Worm (Caenorhabditis elegans) whole organism, young adult: ENCODE results near the gene scl-3.

Source experiments
- B0019.2 ChIP-seq: fragments of 200-800 bp; sonication (Bioruptor generic); conservative IDR thresholded peaks from 2 replicates; pipeline ENCODE4 v1.3.6; 2022; ENCODE audit warnings: missing genetic modification reagents, missing genetic modification characterization, missing compliant biosample characterization
- F22D6.2 ChIP-seq: sonication (generic microtip); optimal IDR thresholded peaks from 2 replicates; lab custom pipeline; 2016; ENCODE audit warnings: mild to moderate bottlenecking, missing genetic modification characterization, missing compliant biosample characterization
- F33H1.4 ChIP-seq: fragments of 200-800 bp; sonication (Bioruptor generic); IDR thresholded peaks from 2 replicates; pipeline ENCODE4 v1.3.6; 2022; ENCODE audit warnings: missing genetic modification reagents, missing genetic modification characterization, missing compliant biosample characterization
- F37B4.10 ChIP-seq: fragments of 200-800 bp; sonication (Bioruptor generic); IDR thresholded peaks from 2 replicates; pipeline ENCODE4 v1.3.6; 2022; ENCODE audit warnings: missing genetic modification characterization, missing compliant biosample characterization
- K11D2.4 ChIP-seq: fragments of 200-800 bp; sonication (Bioruptor generic); IDR thresholded peaks from 2 replicates; pipeline ENCODE4 v1.3.6; 2022; ENCODE audit warnings: missing genetic modification reagents, missing genetic modification characterization, missing compliant biosample characterization
- Y67H2A.10 ChIP-seq: fragments of 200-800 bp; sonication (Bioruptor generic); conservative IDR thresholded peaks from 2 replicates; pipeline ENCODE4 v1.3.6; 2022; ENCODE audit warnings: missing genetic modification reagents, missing genetic modification characterization, missing compliant biosample characterization
- Y79H2A.3 ChIP-seq: fragments of 200-800 bp; sonication (Bioruptor generic); conservative IDR thresholded peaks from 2 replicates; pipeline ENCODE4 v1.3.6; 2022; ENCODE audit warnings: missing genetic modification reagents, missing genetic modification characterization, missing compliant biosample characterization
- ama-1 ChIP-seq, 3 experiments: fragments of 150-350 bp in 1 of 3; sonication (generic microtip) in 2 of 3; optimal IDR thresholded peaks; 2 replicates each; lab custom pipeline; 2014 to 2018; ENCODE audit warnings: missing biosample characterization in 2 of 3, missing genetic modification characterization in 2 of 3, missing genetic modification reagents in 2 of 3
- aptf-2 ChIP-seq: fragments of 200-800 bp; sonication (Bioruptor generic); conservative IDR thresholded peaks from 2 replicates; pipeline ENCODE4 v1.3.6; 2022; ENCODE audit warnings: missing genetic modification reagents, missing genetic modification characterization, missing compliant biosample characterization
- aptf-3 ChIP-seq: fragments of 200-800 bp; sonication (Bioruptor generic); IDR thresholded peaks from 2 replicates; pipeline ENCODE4 v1.3.6; 2022; ENCODE audit warnings: missing genetic modification characterization, missing compliant biosample characterization
- atf-7 ChIP-seq: sonication (generic microtip); optimal IDR thresholded peaks from 2 replicates; lab custom pipeline; 2017; ENCODE audit warnings: mild to moderate bottlenecking, missing genetic modification characterization, missing compliant biosample characterization
- athp-1 ChIP-seq: sonication (generic microtip); optimal IDR thresholded peaks from 2 replicates; lab custom pipeline; 2017; ENCODE audit warnings: mild to moderate bottlenecking, missing genetic modification characterization, missing compliant biosample characterization
- attf-3 ChIP-seq: fragments of 200-800 bp; sonication (Bioruptor generic); conservative IDR thresholded peaks from 2 replicates; pipeline ENCODE4 v1.3.6; 2022; ENCODE audit warnings: missing genetic modification reagents, missing genetic modification characterization, missing compliant biosample characterization
- attf-5 ChIP-seq: fragments of 200-800 bp; sonication (Bioruptor generic); optimal IDR thresholded peaks from 2 replicates; lab custom pipeline; 2018; ENCODE audit warnings: mild to moderate bottlenecking, missing genetic modification characterization, missing compliant biosample characterization
- ceh-27 ChIP-seq: fragments of 200-800 bp; sonication (Bioruptor generic); optimal IDR thresholded peaks from 2 replicates; lab custom pipeline; 2018; ENCODE audit warnings: mild to moderate bottlenecking, missing genetic modification characterization, moderate library complexity, missing compliant biosample characterization
- ceh-40 ChIP-seq: fragments of 200-800 bp; sonication (Bioruptor generic); IDR thresholded peaks from 2 replicates; pipeline ENCODE4 v1.3.6; 2022; ENCODE audit warnings: missing genetic modification characterization, missing compliant biosample characterization
- ceh-58 ChIP-seq: fragments of 200-800 bp; sonication (Bioruptor generic); IDR thresholded peaks from 2 replicates; pipeline ENCODE4 v1.3.6; 2022; ENCODE audit warnings: missing genetic modification characterization, missing compliant biosample characterization
- ceh-91 ChIP-seq: fragments of 200-800 bp; sonication (Bioruptor generic); IDR thresholded peaks from 2 replicates; pipeline ENCODE4 v1.3.6; 2022; ENCODE audit warnings: missing genetic modification reagents, missing genetic modification characterization, missing compliant biosample characterization
- chd-7 ChIP-seq: sonication (generic microtip); optimal IDR thresholded peaks from 2 replicates; lab custom pipeline; 2016; ENCODE audit warnings: mild to moderate bottlenecking, missing genetic modification characterization, moderate library complexity, missing compliant biosample characterization
- dox-1 ChIP-seq: fragments of 200-800 bp; sonication (Bioruptor generic); IDR thresholded peaks from 2 replicates; pipeline ENCODE4 v1.3.6; 2022; ENCODE audit warnings: missing genetic modification reagents, missing genetic modification characterization, missing compliant biosample characterization
- egl-44 ChIP-seq: fragments of 200-800 bp; sonication (Bioruptor generic); IDR thresholded peaks from 2 replicates; pipeline ENCODE4 v1.3.6; 2022; ENCODE audit warnings: missing genetic modification reagents, missing genetic modification characterization, missing compliant biosample characterization
- ekl-4 ChIP-seq: fragments of 200-800 bp; sonication (Bioruptor generic); IDR thresholded peaks from 2 replicates; pipeline ENCODE4 v1.3.6; 2022; ENCODE audit warnings: missing genetic modification reagents, missing genetic modification characterization, missing compliant biosample characterization
- ets-4 ChIP-seq: fragments of 200-800 bp; sonication (Bioruptor generic); optimal IDR thresholded peaks from 2 replicates; lab custom pipeline; 2018; ENCODE audit warnings: mild to moderate bottlenecking, missing genetic modification characterization, missing compliant biosample characterization
- him-1 ChIP-seq: sonication (generic microtip); optimal IDR thresholded peaks from 2 replicates; lab custom pipeline; 2016; ENCODE audit warnings: missing genotype, missing genetic modification reagents, missing genetic modification characterization, missing compliant biosample characterization
- hlh-26 ChIP-seq: fragments of 200-800 bp; sonication (Bioruptor generic); conservative IDR thresholded peaks from 2 replicates; pipeline ENCODE4 v1.3.6; 2022; ENCODE audit warnings: missing genetic modification reagents, missing genetic modification characterization, missing compliant biosample characterization
- let-526 ChIP-seq: fragments of 200-800 bp; sonication (Bioruptor generic); IDR thresholded peaks from 2 replicates; pipeline ENCODE4 v1.3.6; 2022; ENCODE audit warnings: missing genetic modification reagents, missing genetic modification characterization, missing compliant biosample characterization
- let-607 ChIP-seq, 2 experiments: fragments of 200-800 bp in 1 of 2; sonication (Bioruptor generic) in 1 of 2; sonication (generic microtip) in 1 of 2; optimal IDR thresholded peaks; 2 replicates each; lab custom pipeline; 2016 to 2018; ENCODE audit warnings: mild to moderate bottlenecking in 2 of 2, missing compliant biosample characterization in 2 of 2, missing genetic modification characterization in 2 of 2, moderate library complexity in 2 of 2, missing genotype in 1 of 2
- lir-1 ChIP-seq: fragments of 200-800 bp; sonication (Bioruptor generic); conservative IDR thresholded peaks from 2 replicates; pipeline ENCODE4 v1.3.6; 2022; ENCODE audit warnings: missing genetic modification reagents, missing genetic modification characterization, missing compliant biosample characterization
- madf-10 ChIP-seq: sonication (generic microtip); optimal IDR thresholded peaks from 2 replicates; lab custom pipeline; 2016; ENCODE audit warnings: mild to moderate bottlenecking, missing genetic modification characterization, missing compliant biosample characterization
- madf-8 ChIP-seq: fragments of 200-800 bp; sonication (Bioruptor generic); conservative IDR thresholded peaks from 2 replicates; pipeline ENCODE4 v1.3.6; 2022; ENCODE audit warnings: missing genetic modification reagents, missing genetic modification characterization, missing compliant biosample characterization
- nfya-2 ChIP-seq: fragments of 200-800 bp; sonication (Bioruptor generic); IDR thresholded peaks from 2 replicates; pipeline ENCODE4 v1.3.6; 2022; ENCODE audit warnings: missing genetic modification reagents, missing genetic modification characterization, missing compliant biosample characterization
- nfyb-1 ChIP-seq: fragments of 200-800 bp; sonication (Bioruptor generic); IDR thresholded peaks from 2 replicates; pipeline ENCODE4 v1.3.6; 2022; ENCODE audit warnings: missing genetic modification reagents, missing genetic modification characterization, missing compliant biosample characterization
- nhr-120 ChIP-seq: fragments of 200-800 bp; sonication (Bioruptor generic); IDR thresholded peaks from 2 replicates; pipeline ENCODE4 v1.3.6; 2022; ENCODE audit warnings: missing genetic modification characterization, missing compliant biosample characterization
- nhr-27 ChIP-seq: fragments of 200-800 bp; sonication (Bioruptor generic); optimal IDR thresholded peaks from 2 replicates; lab custom pipeline; 2018; ENCODE audit warnings: mild to moderate bottlenecking, missing genetic modification characterization, moderate library complexity, missing compliant biosample characterization
- nhr-80 ChIP-seq: sonication (generic microtip); optimal IDR thresholded peaks from 2 replicates; lab custom pipeline; 2016; ENCODE audit warnings: missing genetic modification characterization, missing compliant biosample characterization
- nhr-90 ChIP-seq: sonication (generic microtip); optimal IDR thresholded peaks from 2 replicates; lab custom pipeline; 2016; ENCODE audit warnings: missing genotype, mild to moderate bottlenecking, missing genetic modification characterization, missing compliant biosample characterization
- rcor-1 ChIP-seq: fragments of 200-800 bp; sonication (Bioruptor generic); IDR thresholded peaks from 2 replicates; pipeline ENCODE4 v1.3.6; 2022; ENCODE audit warnings: missing genetic modification reagents, missing genetic modification characterization, missing compliant biosample characterization
- repo-1 ChIP-seq: sonication (generic microtip); optimal IDR thresholded peaks from 2 replicates; lab custom pipeline; 2017; ENCODE audit warnings: mild to moderate bottlenecking, missing genetic modification characterization, missing compliant biosample characterization
- sdz-38 ChIP-seq: sonication (generic microtip); optimal IDR thresholded peaks from 2 replicates; lab custom pipeline; 2016; ENCODE audit warnings: missing genotype, missing genetic modification characterization, missing compliant biosample characterization
- sea-2 ChIP-seq: fragments of 200-800 bp; sonication (Bioruptor generic); IDR thresholded peaks from 2 replicates; pipeline ENCODE4 v1.3.6; 2022; ENCODE audit warnings: missing genetic modification characterization, missing compliant biosample characterization
- snpc-1.1 ChIP-seq: sonication (generic microtip); optimal IDR thresholded peaks from 2 replicates; lab custom pipeline; 2017; ENCODE audit warnings: missing genetic modification characterization, mild to moderate bottlenecking, missing compliant biosample characterization, antibody characterized with exemption, moderate library complexity, missing genotype, missing genetic modification reagents; ENCODE audit not compliant: insufficient read depth
- snpc-3.4 ChIP-seq: sonication (generic microtip); optimal IDR thresholded peaks from 2 replicates; lab custom pipeline; 2017; ENCODE audit warnings: missing genetic modification characterization, mild to moderate bottlenecking, missing compliant biosample characterization, antibody characterized with exemption, moderate library complexity, missing genotype, missing genetic modification reagents
- somi-1 ChIP-seq: fragments of 200-800 bp; sonication (Bioruptor generic); optimal IDR thresholded peaks from 2 replicates; lab custom pipeline; 2018; ENCODE audit warnings: mild to moderate bottlenecking, missing genetic modification characterization, missing compliant biosample characterization
- sptf-2 ChIP-seq: fragments of 200-800 bp; sonication (Bioruptor generic); optimal IDR thresholded peaks from 2 replicates; lab custom pipeline; 2018; ENCODE audit warnings: mild to moderate bottlenecking, missing genetic modification characterization, missing compliant biosample characterization
- tbp1 ChIP-seq: fragments of 200-800 bp; sonication (Bioruptor generic); optimal IDR thresholded peaks from 2 replicates; lab custom pipeline; 2018; ENCODE audit warnings: mild to moderate bottlenecking, missing genetic modification characterization, missing compliant biosample characterization
- tlf-1 ChIP-seq: fragments of 200-800 bp; sonication (Bioruptor generic); optimal IDR thresholded peaks from 2 replicates; lab custom pipeline; 2018; ENCODE audit warnings: mild to moderate bottlenecking, missing genetic modification characterization, missing compliant biosample characterization
- ztf-18 ChIP-seq: sonication (generic microtip); optimal IDR thresholded peaks from 2 replicates; lab custom pipeline; 2016; ENCODE audit warnings: missing genotype, mild to moderate bottlenecking, missing genetic modification characterization, missing compliant biosample characterization
- ztf-22 ChIP-seq: fragments of 200-800 bp; sonication (Bioruptor generic); optimal IDR thresholded peaks from 2 replicates; lab custom pipeline; 2018; ENCODE audit warnings: mild to moderate bottlenecking, missing genetic modification characterization, moderate library complexity, missing compliant biosample characterization
- ztf-6 ChIP-seq: fragments of 200-800 bp; sonication (Bioruptor generic); IDR thresholded peaks from 2 replicates; pipeline ENCODE4 v1.3.6; 2022; ENCODE audit warnings: missing genetic modification reagents, missing genetic modification characterization, missing compliant biosample characterization

The scl-3 gene

ce11 chrIV:13093677-13094076, 34.3 kb downstream of the scl-3 start, which contains the start of the genes prcc-1 and C39E9.12 (continued):
- TF ChIP-seq madf-10 (tag; lab: Kevin White, UChicago) = no peak
- TF ChIP-seq ztf-6 (GFP tag; lab: Robert Waterston, UW) = no peak
- peak; percentile 44 for TF ChIP-seq tlf-1 (GFP tag; lab: Kevin White, UChicago)
- TF ChIP-seq somi-1 (GFP tag; lab: Kevin White, UChicago) = no peak
- no peak for TF ChIP-seq ztf-18 (tag; lab: Kevin White, UChicago)
- peak; percentile 58 for TF ChIP-seq snpc-1.1 (tag; lab: Kevin White, UChicago)
- TF ChIP-seq ceh-58 (GFP tag; lab: Robert Waterston, UW) = no peak
- TF ChIP-seq nfyb-1 (GFP tag; lab: Robert Waterston, UW) = no peak
- no peak for TF ChIP-seq nfya-2 (GFP tag; lab: Robert Waterston, UW)
- TF ChIP-seq Y79H2A.3 (GFP tag; lab: Robert Waterston, UW) = no peak
- no peak for TF ChIP-seq ama-1 (optimal IDR thresholded peaks at IDR 0.05; lab: Kevin White, UChicago)
- no peak for TF ChIP-seq ama-1 (GFP tag; optimal IDR thresholded peaks at IDR 0.05; lab: Kevin White, UChicago)
- TF ChIP-seq Y67H2A.10 (GFP tag; lab: Robert Waterston, UW) = no peak
- TF ChIP-seq let-526 (GFP tag; lab: Robert Waterston, UW) = no peak
- peak; percentile 82 for TF ChIP-seq snpc-3.4 (tag; lab: Kevin White, UChicago)
- no peak for TF ChIP-seq hlh-26 (GFP tag; lab: Robert Waterston, UW)
- no peak for TF ChIP-seq F22D6.2 (tag; lab: Kevin White, UChicago)
- TF ChIP-seq nhr-90 (tag; lab: Kevin White, UChicago) = no peak
- no peak for TF ChIP-seq F37B4.10 (GFP tag; lab: Robert Waterston, UW)
- no peak for TF ChIP-seq nhr-80 (tag; lab: Kevin White, UChicago)
- TF ChIP-seq athp-1 (tag; lab: Kevin White, UChicago) = no peak
- TF ChIP-seq let-607 (tag; optimal IDR thresholded peaks at IDR 0.05; lab: Kevin White, UChicago) = no peak
- TF ChIP-seq F33H1.4 (GFP tag; lab: Robert Waterston, UW) = peak; percentile 74
- peak; percentile 69 for TF ChIP-seq B0019.2 (GFP tag; lab: Robert Waterston, UW)
- TF ChIP-seq ceh-27 (GFP tag; lab: Kevin White, UChicago) = peak; percentile 12
- no peak for TF ChIP-seq ztf-22
- TF ChIP-seq rcor-1 = peak; percentile 23; the same call in 1 of the 2 replicates
- TF ChIP-seq ekl-4 (GFP tag; lab: Robert Waterston, UW) = no peak
- TF ChIP-seq K11D2.4 (GFP tag; lab: Robert Waterston, UW) = no peak
- no peak for TF ChIP-seq ets-4 (GFP tag; lab: Kevin White, UChicago)
- peak; percentile 44 for TF ChIP-seq attf-5
- peak; percentile 1 for TF ChIP-seq him-1 (tag; lab: Kevin White, UChicago)
- no peak for TF ChIP-seq ceh-40 (GFP tag; lab: Robert Waterston, UW)
- no peak for TF ChIP-seq repo-1
- TF ChIP-seq dox-1 (GFP tag; lab: Robert Waterston, UW) = peak; percentile 71
- TF ChIP-seq chd-7 (tag; lab: Kevin White, UChicago) = no peak
- no peak for TF ChIP-seq aptf-2 (GFP tag; lab: Robert Waterston, UW)
- TF ChIP-seq sptf-2 (GFP tag; lab: Kevin White, UChicago) = no peak
- peak; percentile 47 for TF ChIP-seq tbp1 (GFP tag; lab: Kevin White, UChicago)
- TF ChIP-seq attf-3 = peak; percentile 49; the same call in 1 of the 2 replicates
- peak; percentile 82 for TF ChIP-seq ceh-91 (GFP tag; lab: Robert Waterston, UW)
- TF ChIP-seq nhr-120 (GFP tag; lab: Robert Waterston, UW) = no peak
- TF ChIP-seq egl-44 (GFP tag; lab: Robert Waterston, UW) = no peak
- TF ChIP-seq nhr-27 (tag; lab: Kevin White, UChicago) = no peak
- no peak for TF ChIP-seq aptf-3
- no peak for TF ChIP-seq sea-2 (GFP tag; lab: Robert Waterston, UW)
- no peak for TF ChIP-seq lir-1 (GFP tag; lab: Robert Waterston, UW)
- TF ChIP-seq sdz-38 (tag; lab: Kevin White, UChicago) = no peak
- peak; percentile 84 for TF ChIP-seq madf-8 (GFP tag; lab: Robert Waterston, UW)
- no peak for TF ChIP-seq atf-7 (tag; lab: Kevin White, UChicago)
